Worm (Caenorhabditis elegans) whole organism, young adult: ENCODE results near the gene maoc-1.

Experiments used
- F49E8.2 ChIP-seq: sonication (generic microtip); optimal IDR thresholded peaks from 3 replicates; lab custom pipeline; 2017; ENCODE audit warnings: missing genetic modification characterization, mild to moderate bottlenecking, missing compliant biosample characterization, antibody characterized with exemption, moderate library complexity; ENCODE audit not compliant: insufficient read depth
- ccch-3 ChIP-seq: fragments of 200-800 bp; sonication (Bioruptor generic); optimal IDR thresholded peaks from 2 replicates; lab custom pipeline; 2018; ENCODE audit warnings: mild to moderate bottlenecking, missing genetic modification characterization, missing compliant biosample characterization
- ceh-79 ChIP-seq: sonication (generic microtip); optimal IDR thresholded peaks from 2 replicates; lab custom pipeline; 2017; ENCODE audit warnings: mild to moderate bottlenecking, missing genetic modification characterization, missing compliant biosample characterization
- dox-1 ChIP-seq: fragments of 200-800 bp; sonication (Bioruptor generic); IDR thresholded peaks from 2 replicates; pipeline ENCODE4 v1.3.6; 2022; ENCODE audit warnings: missing genetic modification reagents, missing genetic modification characterization, missing compliant biosample characterization
- dpl-1 ChIP-seq: fragments of 150-350 bp; optimal IDR thresholded peaks from 2 replicates; lab custom pipeline; 2014; ENCODE audit warnings: missing biosample characterization, missing genetic modification reagents, missing genetic modification characterization
- him-1 ChIP-seq: sonication (generic microtip); optimal IDR thresholded peaks from 2 replicates; lab custom pipeline; 2016; ENCODE audit warnings: missing genotype, missing genetic modification reagents, missing genetic modification characterization, missing compliant biosample characterization
- lin-35 ChIP-seq, 3 experiments: fragments of 150-350 bp in 2 of 3; sonication (generic microtip) in 1 of 3; optimal IDR thresholded peaks; 2 replicates each; lab custom pipeline; 2014 to 2018; ENCODE audit warnings: missing biosample characterization in 3 of 3, missing genetic modification characterization in 3 of 3, missing genetic modification reagents in 3 of 3
- lin-54 ChIP-seq: fragments of 200-800 bp; sonication (Bioruptor generic); optimal IDR thresholded peaks from 2 replicates; lab custom pipeline; 2018; ENCODE audit warnings: mild to moderate bottlenecking, missing genetic modification characterization, missing compliant biosample characterization
- mxl-1 ChIP-seq: sonication (generic microtip); optimal IDR thresholded peaks from 2 replicates; lab custom pipeline; 2016; ENCODE audit warnings: missing genetic modification characterization, missing compliant biosample characterization
- snpc-1.1 ChIP-seq: sonication (generic microtip); optimal IDR thresholded peaks from 2 replicates; lab custom pipeline; 2017; ENCODE audit warnings: missing genetic modification characterization, mild to moderate bottlenecking, missing compliant biosample characterization, antibody characterized with exemption, moderate library complexity, missing genotype, missing genetic modification reagents; ENCODE audit not compliant: insufficient read depth
- snpc-3.4 ChIP-seq: sonication (generic microtip); optimal IDR thresholded peaks from 2 replicates; lab custom pipeline; 2017; ENCODE audit warnings: missing genetic modification characterization, mild to moderate bottlenecking, missing compliant biosample characterization, antibody characterized with exemption, moderate library complexity, missing genotype, missing genetic modification reagents
- snpc-4 ChIP-seq, 5 experiments: fragments of 150-350 bp in 1 of 5; sonication (generic microtip) in 4 of 5; optimal IDR thresholded peaks; 2 replicates each; lab custom pipeline; 2014 to 2018; ENCODE audit warnings: missing genetic modification characterization in 5 of 5, missing biosample characterization in 3 of 5, antibody characterized with exemption in 2 of 5, mild to moderate bottlenecking in 2 of 5, missing compliant biosample characterization in 2 of 5, missing genotype in 2 of 5, moderate library complexity in 2 of 5, missing genetic modification reagents in 1 of 5
- xnd-1 ChIP-seq: sonication (generic microtip); optimal IDR thresholded peaks from 2 replicates; lab custom pipeline; 2016; ENCODE audit warnings: missing genotype, missing genetic modification reagents, missing genetic modification characterization, missing compliant biosample characterization
- zim-3 ChIP-seq: sonication (generic microtip); optimal IDR thresholded peaks from 2 replicates; lab custom pipeline; 2017; ENCODE audit warnings: mild to moderate bottlenecking, missing genetic modification characterization, moderate library complexity, missing compliant biosample characterization

ce11 chrII:7238248-7238647, 42.2 kb downstream of the maoc-1 start, which contains the start of gene aqp-1:
- no peak for TF ChIP-seq dox-1 (GFP tag; lab: Robert Waterston, UW)
- no peak for TF ChIP-seq lin-35 (GFP tag; optimal IDR thresholded peaks at IDR 0.05; lab: Kevin White, UChicago)
- no peak for TF ChIP-seq zim-3 (tag; lab: Kevin White, UChicago)
- TF ChIP-seq mxl-1 (tag; lab: Kevin White, UChicago) = no peak
- TF ChIP-seq ccch-3 (GFP tag; lab: Kevin White, UChicago) = no peak
- no peak for TF ChIP-seq him-1 (tag; lab: Kevin White, UChicago)
- no peak for TF ChIP-seq snpc-1.1 (tag; lab: Kevin White, UChicago)
- no peak for TF ChIP-seq snpc-4 (GFP tag; optimal IDR thresholded peaks at IDR 0.05; lab: Kevin White, UChicago)
- no peak for TF ChIP-seq snpc-4 (tag; optimal IDR thresholded peaks at IDR 0.05; lab: Kevin White, UChicago)
- no peak for TF ChIP-seq dpl-1 (GFP tag; lab: Kevin White, UChicago)
- no peak for TF ChIP-seq lin-54 (GFP tag; lab: Kevin White, UChicago)
- no peak for TF ChIP-seq xnd-1 (tag; lab: Kevin White, UChicago)
- TF ChIP-seq snpc-3.4 (tag; lab: Kevin White, UChicago) = no peak
- no peak for TF ChIP-seq ceh-79 (tag; lab: Kevin White, UChicago)
- no peak for TF ChIP-seq F49E8.2 (tag; lab: Kevin White, UChicago)
